Worm (Caenorhabditis elegans): ENCODE results near the gene sri-29.

DNA sequence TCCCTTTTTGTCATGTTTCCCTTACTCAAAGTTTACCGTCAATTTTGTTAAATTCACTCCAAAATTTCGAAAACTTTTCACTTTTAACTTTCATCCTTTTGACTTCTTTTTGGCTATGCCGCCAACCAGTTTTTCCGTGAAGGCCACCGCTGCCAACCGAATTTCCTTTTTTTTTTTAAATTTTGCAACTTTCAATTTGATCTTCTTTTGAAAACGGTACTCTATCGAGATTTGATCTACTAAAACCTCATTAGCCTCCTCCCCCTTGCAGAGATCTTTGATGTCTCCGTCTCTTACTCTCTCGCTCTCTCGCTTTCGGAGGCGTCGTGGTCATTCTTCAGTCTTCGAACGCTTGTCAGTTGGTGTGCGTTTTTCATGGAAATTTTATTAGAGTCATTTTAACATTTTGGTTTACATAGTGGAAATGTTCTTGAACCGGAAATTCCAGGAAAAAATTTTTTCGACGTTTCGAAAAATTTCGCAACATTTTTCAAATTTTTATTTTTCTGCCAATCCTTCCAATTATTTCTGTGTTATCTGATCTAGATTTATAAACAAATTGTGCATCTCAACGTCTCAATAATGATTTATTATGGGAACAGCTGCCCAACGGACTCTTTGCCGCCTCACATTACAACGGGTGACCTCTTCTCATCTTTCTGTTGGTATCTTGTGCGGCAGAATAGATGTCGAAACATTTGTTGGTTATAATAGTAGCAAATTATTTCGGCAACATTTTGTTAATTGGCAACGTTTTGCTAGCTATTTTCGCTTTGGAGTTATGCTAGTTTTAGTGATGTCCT is 49.3 kb upstream of the sri-29 start:
- TF ChIP-seq nhr-76 (tag; optimal IDR thresholded peaks at IDR 0.05) (no peak), unc-39 (tag; optimal IDR thresholded peaks at IDR 0.05) (peak; percentile 42)

Measured in whole organism, mixed stage, embryonic.